Worm (Caenorhabditis elegans): Measurements from ENCODE around the gene F16G10.1.

Gene F16G10.1

DNA sequence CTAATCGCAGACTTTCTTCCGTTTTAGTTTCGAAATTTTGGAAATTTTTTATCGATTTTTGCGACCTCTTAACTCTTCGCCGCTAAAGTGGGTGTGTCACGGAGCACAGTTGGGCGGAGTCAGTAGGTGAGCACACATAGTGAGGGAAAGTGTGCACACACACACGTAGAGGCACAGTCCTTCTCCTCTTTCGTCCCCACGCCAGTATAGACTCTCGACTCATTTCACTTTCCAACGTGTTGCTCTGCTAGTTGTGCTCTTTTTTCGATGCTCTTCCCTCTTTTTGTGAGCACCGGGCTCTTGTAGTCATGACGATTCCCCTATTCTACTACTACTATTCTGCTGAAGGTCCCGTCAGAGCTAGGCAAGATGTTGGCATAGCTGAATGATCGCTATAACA is 48.4 kb downstream of the F16G10.1 start (continued):
- no peak for TF ChIP-seq F33H1.4 (GFP tag; IDR thresholded peaks at IDR 0.05)
- TF ChIP-seq mel-28 (tag; optimal IDR thresholded peaks at IDR 0.05; ENCODE audit: borderline replicate concordance): no peak
- TF ChIP-seq attf-3 (GFP tag; conservative IDR thresholded peaks at IDR 0.05): no peak
- TF ChIP-seq C06A6.2 (GFP tag; conservative IDR thresholded peaks at IDR 0.05): no peak
- no peak for TF ChIP-seq akir-1 (GFP tag; optimal IDR thresholded peaks at IDR 0.05)
- 0 out of 2 replicates have a peak, but pooled peaks have one; percentile 9 for TF ChIP-seq egl-44 (GFP tag; IDR thresholded peaks at IDR 0.05)
- TF ChIP-seq efl-1 (GFP tag; optimal IDR thresholded peaks at IDR 0.05): no peak
- TF ChIP-seq B0035.1 (tag; optimal IDR thresholded peaks at IDR 0.05): no peak
- no peak for TF ChIP-seq ama-1 (optimal IDR thresholded peaks at IDR 0.05)
- TF ChIP-seq ama-1 (GFP tag; optimal IDR thresholded peaks at IDR 0.05): no peak
- TF ChIP-seq dox-1 (GFP tag; IDR thresholded peaks at IDR 0.05): peak; percentile 56
- no peak for TF ChIP-seq ceh-100 (GFP tag; IDR thresholded peaks at IDR 0.05)
- TF ChIP-seq snpc-1.3 (tag; optimal IDR thresholded peaks at IDR 0.05; ENCODE audit: insufficient read depth): no peak
- TF ChIP-seq ceh-27 (GFP tag; optimal IDR thresholded peaks at IDR 0.05): no peak
- no peak for TF ChIP-seq ztf-26 (tag; optimal IDR thresholded peaks at IDR 0.05)
- TF ChIP-seq F39B2.1 (GFP tag; IDR thresholded peaks at IDR 0.05): no peak
- TF ChIP-seq F37B4.10 (GFP tag; IDR thresholded peaks at IDR 0.05): no peak
- TF ChIP-seq mcd-1 (GFP tag; IDR thresholded peaks at IDR 0.05): 0 out of 2 replicates have a peak, but pooled peaks have one; percentile 6
- no peak for TF ChIP-seq sdz-38 (tag; optimal IDR thresholded peaks at IDR 0.05)
- TF ChIP-seq hlh-12 (tag; optimal IDR thresholded peaks at IDR 0.05): no peak
- no peak for TF ChIP-seq madf-10 (tag; optimal IDR thresholded peaks at IDR 0.05)
- TF ChIP-seq B0019.2 (GFP tag; conservative IDR thresholded peaks at IDR 0.05): no peak
- no peak for TF ChIP-seq nhr-90 (tag; optimal IDR thresholded peaks at IDR 0.05)
- no peak for TF ChIP-seq T26A5.8 (tag; optimal IDR thresholded peaks at IDR 0.05)
- no peak for TF ChIP-seq ekl-4 (GFP tag; IDR thresholded peaks at IDR 0.05)
- TF ChIP-seq snpc-3.4 (tag; optimal IDR thresholded peaks at IDR 0.05): no peak
- TF ChIP-seq lag-1 (GFP tag; IDR thresholded peaks at IDR 0.05): no peak
- TF ChIP-seq hsf-1 (GFP tag; IDR thresholded peaks at IDR 0.05): peak; percentile 35; the same call in 1 of the 2 replicates
- TF ChIP-seq rcor-1 (GFP tag; IDR thresholded peaks at IDR 0.05): no peak
- TF ChIP-seq snpc-1.1 (tag; optimal IDR thresholded peaks at IDR 0.05; ENCODE audit: insufficient read depth): no peak
- no peak for TF ChIP-seq ztf-25 (GFP tag; IDR thresholded peaks at IDR 0.05)
- TF ChIP-seq zfh-2 (GFP tag; conservative IDR thresholded peaks at IDR 0.05): no peak
- no peak for TF ChIP-seq bed-2 (GFP tag; IDR thresholded peaks at IDR 0.05)
- TF ChIP-seq dpff-1 (tag; optimal IDR thresholded peaks at IDR 0.05): no peak
- no peak for TF ChIP-seq sptf-2 (GFP tag; optimal IDR thresholded peaks at IDR 0.05)
- TF ChIP-seq aptf-2 (GFP tag; conservative IDR thresholded peaks at IDR 0.05): no peak
- no peak for TF ChIP-seq nhr-120 (GFP tag; IDR thresholded peaks at IDR 0.05)
- TF ChIP-seq rpc-1 (optimal IDR thresholded peaks at IDR 0.05): no peak
- TF ChIP-seq rpc-1 (tag; optimal IDR thresholded peaks at IDR 0.05): no peak
- no peak for TF ChIP-seq unc-130 (GFP tag; optimal IDR thresholded peaks at IDR 0.05)
- no peak for TF ChIP-seq nfya-2 (GFP tag; IDR thresholded peaks at IDR 0.05)
- 0 out of 2 replicates have a peak, but pooled peaks have one; percentile 17 for TF ChIP-seq hmg-1.2 (GFP tag; IDR thresholded peaks at IDR 0.05)
- peak; percentile 71 for TF ChIP-seq nhr-80 (tag; optimal IDR thresholded peaks at IDR 0.05)
- no peak for TF ChIP-seq ztf-3 (GFP tag; optimal IDR thresholded peaks at IDR 0.05)
- no peak for TF ChIP-seq fkh-3 (tag; optimal IDR thresholded peaks at IDR 0.05)
- 0 out of 2 replicates have a peak, but pooled peaks have one; percentile 42 for TF ChIP-seq pbrm-1 (GFP tag; IDR thresholded peaks at IDR 0.05)
- TF ChIP-seq ets-4 (GFP tag; optimal IDR thresholded peaks at IDR 0.05): no peak
- TF ChIP-seq cebp-1 (GFP tag; IDR thresholded peaks at IDR 0.05): peak; percentile 40; the same call in 1 of the 2 replicates
- TF ChIP-seq cebp-1 (tag; optimal IDR thresholded peaks at IDR 0.05): peak; percentile 68
- TF ChIP-seq T07F8.4 (tag; optimal IDR thresholded peaks at IDR 0.05): no peak
- no peak for TF ChIP-seq attf-6 (GFP tag; IDR thresholded peaks at IDR 0.05)
